Fruit fly (Drosophila melanogaster) S2 (cell line): Measurements from ENCODE around the gene CG11560.

ENCODE experiments used
- CG8478 ChIP-seq: fragments of >200 bp; optimal IDR thresholded peaks from 2 replicates; lab custom pipeline; 2018
- CTCF ChIP-seq, 2 experiments: fragments of >200 bp; optimal IDR thresholded peaks; 2 replicates each; lab custom pipeline; 2018

DNA sequence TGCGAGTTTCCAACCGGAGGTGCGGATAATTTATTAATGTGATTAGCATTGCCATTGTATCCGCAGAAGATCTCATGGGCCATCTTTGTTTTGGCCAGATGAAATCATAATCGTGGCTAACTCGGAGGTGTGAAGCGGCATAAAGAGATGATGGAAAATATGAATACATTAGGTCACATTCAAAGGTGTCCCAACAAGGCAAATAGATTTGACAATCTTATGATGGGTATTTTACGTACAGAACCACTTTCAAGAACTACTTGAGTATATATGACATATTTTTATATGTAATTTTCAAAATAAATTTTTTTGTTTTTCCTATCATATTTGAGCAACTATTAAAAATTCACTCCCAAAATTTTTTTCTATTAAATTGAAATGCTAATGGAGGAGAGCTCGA is 31.5 kb upstream of the CG11560 start, which contains the start of gene CG17154:
- TF ChIP-seq CTCF (optimal IDR thresholded peaks at IDR 0.05; lab: Kevin White, UChicago): no peak
- no peak for TF ChIP-seq CG8478 (lab: Kevin White, UChicago)
